Worm (Caenorhabditis elegans): Measurements from ENCODE around the gene srw-42.
A peak's percentile ranks its signal among the peaks of the same experiment; 100 is the strongest.

The srw-42 gene

ce11 chrV:16723744-16724143 lies 30.1 kb upstream of the srw-42 start, which contains the start of gene nhr-112 (continued):
- TF ChIP-seq T07F8.4 (tag; optimal IDR thresholded peaks at IDR 0.05), result no peak
- no peak for TF ChIP-seq F39B2.1 (GFP tag; IDR thresholded peaks at IDR 0.05)
- TF ChIP-seq ceh-79 (tag; optimal IDR thresholded peaks at IDR 0.05), result no peak
- no peak for TF ChIP-seq B0336.3 (GFP tag; IDR thresholded peaks at IDR 0.05)
- TF ChIP-seq hsf-1 (GFP tag; IDR thresholded peaks at IDR 0.05), result no peak

ce11 chrV:16716574-16716973 lies 22.9 kb upstream of the srw-42 start, which contains the start of gene srh-137:
Gene srh-137 (minus strand): TSS chrV:16716674.
- TF ChIP-seq C17E4.6 (GFP tag; IDR thresholded peaks at IDR 0.05) (no peak), mes-4 (tag; optimal IDR thresholded peaks at IDR 0.05) (no peak), him-1 (tag; optimal IDR thresholded peaks at IDR 0.05) (no peak), zfh-2 (GFP tag; conservative IDR thresholded peaks at IDR 0.05) (no peak), gei-17 (GFP tag; optimal IDR thresholded peaks at IDR 0.05) (no peak)

ce11 chrV:16713797-16714196 lies 20.2 kb upstream of the srw-42 start:
- TF ChIP-seq attf-3 (GFP tag; conservative IDR thresholded peaks at IDR 0.05), result no peak
- TF ChIP-seq hmg-1.2 (GFP tag; IDR thresholded peaks at IDR 0.05), result no peak
- TF ChIP-seq nfya-1 (tag; optimal IDR thresholded peaks at IDR 0.05; ENCODE audit: borderline replicate concordance, insufficient read depth), result no peak
- TF ChIP-seq akir-1 (GFP tag; optimal IDR thresholded peaks at IDR 0.05), result no peak
- no peak for TF ChIP-seq snpc-1.1 (tag; optimal IDR thresholded peaks at IDR 0.05; ENCODE audit: insufficient read depth)
- TF ChIP-seq ets-4 (GFP tag; optimal IDR thresholded peaks at IDR 0.05), result no peak
- TF ChIP-seq efl-1 (GFP tag; optimal IDR thresholded peaks at IDR 0.05), result no peak
- TF ChIP-seq ztf-26 (tag; optimal IDR thresholded peaks at IDR 0.05), result no peak

- TF ChIP-seq F37B4.10 (GFP tag; IDR thresholded peaks at IDR 0.05) (no peak), snpc-4 (GFP tag; optimal IDR thresholded peaks at IDR 0.05) (no peak), snpc-4 (tag; optimal IDR thresholded peaks at IDR 0.05) (no peak), F23B12.7 (tag; optimal IDR thresholded peaks at IDR 0.05; ENCODE audit: insufficient read depth) (no peak)
These were observed 12.9 kb upstream of the srw-42 start, which contains the start of gene clec-9 for ce11 chrV:16706549-16706948. Gene clec-9 (minus strand): TSS chrV:16706649.

- TF ChIP-seq ceh-100 (GFP tag; IDR thresholded peaks at IDR 0.05) (no peak), madf-3 (GFP tag; IDR thresholded peaks at IDR 0.05) (0 out of 2 replicates have a peak, but pooled peaks have one; percentile 7)
These were observed 6.2 kb upstream of the srw-42 start, which contains the start of gene Y70C5C.1 for ce11 chrV:16699752-16700259. Gene Y70C5C.1 (plus strand): TSS chrV:16700209.

- TF ChIP-seq madf-10 (tag; optimal IDR thresholded peaks at IDR 0.05) (no peak), mcd-1 (GFP tag; IDR thresholded peaks at IDR 0.05) (no peak), lsy-27 (tag; optimal IDR thresholded peaks at IDR 0.05; ENCODE audit: borderline replicate concordance, insufficient read depth) (no peak), F55B11.4 (tag; optimal IDR thresholded peaks at IDR 0.05; ENCODE audit: borderline replicate concordance, insufficient read depth) (no peak), ztf-26 (tag; optimal IDR thresholded peaks at IDR 0.05) (no peak), chd-7 (tag; optimal IDR thresholded peaks at IDR 0.05) (no peak), F57C9.4 (tag; optimal IDR thresholded peaks at IDR 0.05) (no peak), F37B4.10 (GFP tag; IDR thresholded peaks at IDR 0.05) (no peak), hsf-1 (GFP tag; IDR thresholded peaks at IDR 0.05) (no peak), fkh-3 (tag; optimal IDR thresholded peaks at IDR 0.05) (no peak), cebp-2 (GFP tag; IDR thresholded peaks at IDR 0.05) (no peak), ztf-22 (GFP tag; optimal IDR thresholded peaks at IDR 0.05) (no peak)
These were observed 3.5 kb upstream of the srw-42 start, which contains the start of gene srw-41 for ce11 chrV:16697178-16697577. Gene srw-41 (plus strand): TSS chrV:16697478.

Data from whole organism, young adult.